Worm (Caenorhabditis elegans) whole organism, L4 larva: Measurements from ENCODE around the gene ZK673.1.

ENCODE experiments used
- F44E2.7 ChIP-seq: fragments of 200-800 bp; sonication (Bioruptor generic); IDR thresholded peaks from 2 replicates; pipeline ENCODE4 v2.1.2; 2022; ENCODE audit warnings: missing genetic modification characterization, missing compliant biosample characterization
- ZK546.5 ChIP-seq, 2 experiments: sonication (generic microtip); optimal IDR thresholded peaks; 2 replicates each; lab custom pipeline; 2017; ENCODE audit warnings: missing biosample characterization in 2 of 2, missing genetic modification characterization in 2 of 2
- aha-1 ChIP-seq: fragments of 150-350 bp; peaks from one replicate; lab custom pipeline; 2014; ENCODE audit warnings: missing biosample characterization, missing genetic modification characterization
- fos-1 ChIP-seq: fragments of 150-350 bp; optimal IDR thresholded peaks from 2 replicates; lab custom pipeline; 2014; ENCODE audit warnings: missing biosample characterization, missing genetic modification characterization
- hmg-1.1 ChIP-seq: fragments of 200-800 bp; sonication (Bioruptor generic); IDR thresholded peaks from 2 replicates; pipeline ENCODE4 v1.3.6; 2022; ENCODE audit warnings: missing genetic modification reagents, missing genetic modification characterization, missing compliant biosample characterization
- mdl-1 ChIP-seq, 2 experiments: fragments of 150-350 bp in 1 of 2; sonication (generic microtip) in 1 of 2; optimal IDR thresholded peaks; 2 replicates each; lab custom pipeline; 2014 to 2017; ENCODE audit warnings: missing biosample characterization in 2 of 2, missing genetic modification characterization in 2 of 2
- nhr-11 ChIP-seq: fragments of 150-350 bp; optimal IDR thresholded peaks from 2 replicates; lab custom pipeline; 2014; ENCODE audit warnings: missing biosample characterization, missing genetic modification characterization
- nhr-25 ChIP-seq: sonication (generic microtip); optimal IDR thresholded peaks from 2 replicates; lab custom pipeline; 2017; ENCODE audit warnings: missing genetic modification characterization, mild to moderate bottlenecking, missing compliant biosample characterization, antibody characterized with exemption, moderate library complexity, borderline replicate concordance; ENCODE audit not compliant: insufficient read depth
- nhr-28 ChIP-seq: fragments of 150-350 bp; optimal IDR thresholded peaks from 2 replicates; lab custom pipeline; 2014; ENCODE audit warnings: missing biosample characterization, missing genetic modification characterization
- nhr-48 ChIP-seq: sonication (generic microtip); optimal IDR thresholded peaks from 2 replicates; lab custom pipeline; 2016; ENCODE audit warnings: mild to moderate bottlenecking, missing genetic modification characterization, missing compliant biosample characterization
- nhr-77 ChIP-seq: fragments of 150-350 bp; optimal IDR thresholded peaks from 2 replicates; lab custom pipeline; 2014; ENCODE audit warnings: missing biosample characterization, missing genetic modification characterization
- pqm-1 ChIP-seq: sonication (generic microtip); optimal IDR thresholded peaks from 2 replicates; lab custom pipeline; 2017; ENCODE audit warnings: missing biosample characterization, missing genetic modification characterization
- tag-97 ChIP-seq: fragments of 200-800 bp; sonication (Bioruptor generic); IDR thresholded peaks from 2 replicates; pipeline ENCODE4 v1.3.6; 2022; ENCODE audit warnings: missing genetic modification characterization, missing compliant biosample characterization

ce11 chrII:10479348-10479747 is 36.4 kb downstream of the ZK673.1 start, which contains the start of gene clec-59:
- TF ChIP-seq aha-1 (tag; lab: Kevin White, UChicago) (no peak), fos-1 (tag; lab: Kevin White, UChicago) (no peak), F44E2.7 (GFP tag; lab: Robert Waterston, UW) (no peak), mdl-1 (tag; optimal IDR thresholded peaks at IDR 0.05; lab: Kevin White, UChicago) (no peak), nhr-77 (tag; lab: Kevin White, UChicago) (no peak), nhr-48 (tag; lab: Kevin White, UChicago) (no peak), tag-97 (GFP tag; lab: Robert Waterston, UW) (no peak), hmg-1.1 (no peak), nhr-25 (tag; lab: Kevin White, UChicago) (no peak), nhr-11 (tag; lab: Kevin White, UChicago) (no peak), nhr-28 (tag; lab: Kevin White, UChicago) (no peak), ZK546.5 (tag; optimal IDR thresholded peaks at IDR 0.05; lab: Kevin White, UChicago) (no peak), pqm-1 (tag; lab: Kevin White, UChicago) (no peak)
